Fruit fly (Drosophila melanogaster) whole organism, adult: Measurements from ENCODE around the gene CG12355.

Source experiments
- CG14711 ChIP-seq: fragments of 200-800 bp; sonication (Bioruptor generic); optimal IDR thresholded peaks from 2 replicates; lab custom pipeline; 2018; ENCODE audit warnings: missing biosample characterization, mild to moderate bottlenecking, missing genetic modification characterization, moderate library complexity
- CG1620 ChIP-seq: fragments of 200-800 bp; sonication (Bioruptor generic); optimal IDR thresholded peaks from 2 replicates; lab custom pipeline; 2016; ENCODE audit warnings: missing biosample characterization, missing genetic modification characterization
- CG5204 ChIP-seq: fragments of 200-800 bp; sonication (Bioruptor generic); optimal IDR thresholded peaks from 2 replicates; lab custom pipeline; 2016; ENCODE audit warnings: missing biosample characterization, missing genetic modification characterization
- CG7045 ChIP-seq: fragments of 200-800 bp; sonication (Bioruptor generic); optimal IDR thresholded peaks from 2 replicates; lab custom pipeline; 2017; ENCODE audit warnings: missing biosample characterization, mild to moderate bottlenecking, missing genetic modification characterization
- Crg-1 ChIP-seq: fragments of 200-800 bp; sonication (Bioruptor generic); optimal IDR thresholded peaks from 2 replicates; lab custom pipeline; 2016; ENCODE audit warnings: missing biosample characterization, missing genetic modification characterization
- Hr96 ChIP-seq: fragments of 200-800 bp; sonication (Bioruptor generic); optimal IDR thresholded peaks from 2 replicates; lab custom pipeline; 2016; ENCODE audit warnings: missing biosample characterization, missing genetic modification characterization
- Mnt ChIP-seq: fragments of 200-800 bp; sonication (Bioruptor generic); optimal IDR thresholded peaks from 2 replicates; lab custom pipeline; 2016; ENCODE audit warnings: missing biosample characterization, mild to moderate bottlenecking, missing genetic modification characterization
- bab1 ChIP-seq: fragments of 200-800 bp; sonication (Bioruptor generic); optimal IDR thresholded peaks from 3 replicates; lab custom pipeline; 2019; ENCODE audit warnings: missing biosample characterization, mild to moderate bottlenecking, missing genetic modification characterization, moderate library complexity
- cic ChIP-seq: fragments of 200-800 bp; sonication (Bioruptor generic); optimal IDR thresholded peaks from 2 replicates; lab custom pipeline; 2017; ENCODE audit warnings: missing biosample characterization, mild to moderate bottlenecking, missing genetic modification characterization, moderate library complexity
- kay ChIP-seq: fragments of 200-800 bp; sonication (Bioruptor generic); peaks from one replicate; lab custom pipeline; 2016; ENCODE audit warnings: missing biosample characterization, missing genetic modification characterization, borderline replicate concordance
- ovo ChIP-seq: fragments of 200-800 bp; sonication (Bioruptor generic); optimal IDR thresholded peaks from 2 replicates; lab custom pipeline; 2016; ENCODE audit warnings: missing biosample characterization, missing genetic modification characterization
- pad ChIP-seq: fragments of 200-800 bp; sonication (Bioruptor generic); optimal IDR thresholded peaks from 3 replicates; lab custom pipeline; 2017; ENCODE audit warnings: missing biosample characterization, missing genetic modification characterization, mild to moderate bottlenecking, moderate library complexity, missing genetic modification reagents
- tj ChIP-seq: fragments of 200-800 bp; sonication (Bioruptor generic); optimal IDR thresholded peaks from 3 replicates; lab custom pipeline; 2017; ENCODE audit warnings: missing biosample characterization, mild to moderate bottlenecking, missing genetic modification characterization, moderate library complexity
- toe ChIP-seq: fragments of 200-800 bp; sonication (Bioruptor generic); optimal IDR thresholded peaks from 2 replicates; lab custom pipeline; 2016; ENCODE audit warnings: missing biosample characterization, missing genetic modification characterization

DNA sequence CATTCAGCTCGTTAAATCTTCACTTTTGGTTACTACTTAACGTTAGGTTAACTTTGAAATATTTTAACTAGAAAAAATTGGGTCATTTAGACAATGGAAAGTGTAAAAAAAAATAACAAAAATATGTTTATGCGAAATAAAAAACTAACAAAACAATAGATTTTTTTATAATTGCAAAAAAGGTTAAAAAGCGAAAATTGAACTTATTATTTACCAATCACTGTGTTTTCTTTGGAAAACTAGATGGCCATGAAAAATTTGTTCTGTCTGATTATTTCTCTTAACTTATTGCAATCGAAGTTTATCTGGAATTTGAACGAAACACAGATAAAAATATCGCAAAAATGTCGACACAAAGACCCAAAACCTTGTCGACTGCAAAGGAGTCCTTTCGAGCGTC lies 2.6 kb upstream of the CG12355 start, which contains the start of gene CG7276:
- TF ChIP-seq Mnt = no peak
- no peak for TF ChIP-seq cic (GFP tag; lab: Kevin White, UChicago)
- TF ChIP-seq Hr96 (GFP tag; lab: Kevin White, UChicago) = no peak
- no peak for TF ChIP-seq Crg-1 (GFP tag; lab: Kevin White, UChicago)
- no peak for TF ChIP-seq toe
- no peak for TF ChIP-seq CG1620 (GFP tag; lab: Kevin White, UChicago)
- TF ChIP-seq bab1 (GFP tag; lab: Kevin White, UChicago) = no peak
- TF ChIP-seq kay (GFP tag; lab: Kevin White, UChicago) = no peak
- no peak for TF ChIP-seq CG5204 (GFP tag; lab: Kevin White, UChicago)
- no peak for TF ChIP-seq tj (GFP tag; lab: Kevin White, UChicago)
- no peak for TF ChIP-seq pad
- TF ChIP-seq CG7045 = no peak
- no peak for TF ChIP-seq CG14711 (tag; lab: Kevin White, UChicago)
- no peak for TF ChIP-seq ovo (GFP tag; lab: Kevin White, UChicago)
